Fruit fly (Drosophila melanogaster): ENCODE data around the gene CG1737.
A peak's percentile ranks its signal among the peaks of the same experiment; 100 is the strongest.

The CG1737 gene

DNA sequence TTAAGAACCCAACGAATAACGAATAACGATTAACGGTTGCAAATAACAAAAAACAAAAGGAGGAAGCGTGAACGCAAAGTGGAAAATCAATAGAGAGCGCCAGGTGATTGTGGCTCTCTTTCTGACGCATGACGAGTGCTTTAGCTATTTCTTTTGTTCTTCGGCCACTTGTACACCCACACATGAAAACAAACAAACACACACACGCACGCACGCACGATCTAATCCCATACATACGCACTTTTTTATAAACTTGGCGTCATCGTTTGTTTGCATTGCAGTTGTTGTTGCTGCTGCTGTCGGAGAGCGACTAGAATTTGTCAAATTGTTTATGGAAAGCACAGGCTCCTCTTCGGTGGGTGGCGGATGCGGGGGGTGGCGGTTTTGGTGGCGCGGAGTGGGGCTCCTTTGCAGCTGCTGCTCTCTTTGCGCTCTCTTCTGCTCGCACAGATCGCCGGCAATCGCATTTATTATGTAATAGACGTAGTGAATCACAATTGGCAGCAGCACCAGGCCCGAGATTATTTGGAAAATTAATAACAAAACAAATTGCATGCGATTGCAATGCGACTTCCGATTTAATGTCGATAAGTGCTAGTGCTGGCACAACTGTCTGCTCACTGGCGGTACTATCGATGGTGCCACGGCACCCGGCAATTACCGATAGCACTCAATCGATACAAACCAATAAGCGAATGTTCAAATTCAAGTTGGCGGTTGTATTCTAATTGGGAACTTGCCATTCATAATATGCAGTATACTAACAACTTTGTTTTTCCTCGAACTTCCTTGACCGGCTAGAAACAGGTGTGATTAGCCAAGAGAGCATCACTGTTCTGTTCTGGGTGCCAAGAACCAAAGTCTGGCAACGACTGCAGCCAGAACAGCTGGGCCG, 11.2 kb upstream of the CG1737 start (continued):
- TF ChIP-seq CG17359 (tag; optimal IDR thresholded peaks at IDR 0.05): no peak
- TF ChIP-seq Dfd (GFP tag; optimal IDR thresholded peaks at IDR 0.05): no peak
- no peak for TF ChIP-seq B-H1 (GFP tag; IDR thresholded peaks at IDR 0.05)
- peak; percentile 35; the same call in 1 of the 2 replicates for TF ChIP-seq lmd (GFP tag; IDR thresholded peaks at IDR 0.05)
- TF ChIP-seq sens-2 (GFP tag; IDR thresholded peaks at IDR 0.05): no peak
- no peak for TF ChIP-seq ab (GFP tag; optimal IDR thresholded peaks at IDR 0.05)
- TF ChIP-seq h (optimal IDR thresholded peaks at IDR 0.05): no peak
- no peak for TF ChIP-seq zf30C (GFP tag; optimal IDR thresholded peaks at IDR 0.05)
- TF ChIP-seq org-1 (GFP tag; optimal IDR thresholded peaks at IDR 0.05): no peak
- no peak for TF ChIP-seq CG7357 (GFP tag; IDR thresholded peaks at IDR 0.05)
- TF ChIP-seq ham (GFP tag; IDR thresholded peaks at IDR 0.05): no peak
- no peak for TF ChIP-seq CG12219 (GFP tag; optimal IDR thresholded peaks at IDR 0.05)
- no peak for TF ChIP-seq CG17802 (tag; optimal IDR thresholded peaks at IDR 0.05)
- TF ChIP-seq CG8924 (tag; optimal IDR thresholded peaks at IDR 0.05): peak; percentile 81
- TF ChIP-seq prd (optimal IDR thresholded peaks at IDR 0.05): no peak
- TF ChIP-seq prd (GFP tag; IDR thresholded peaks at IDR 0.05): 0 out of 3 replicates have a peak, but pooled peaks have one; percentile 20
- TF ChIP-seq grn (GFP tag; optimal IDR thresholded peaks at IDR 0.05): no peak
- no peak for TF ChIP-seq CG4730 (GFP tag; IDR thresholded peaks at IDR 0.05)
- no peak for TF ChIP-seq ftz-f1 (GFP tag; optimal IDR thresholded peaks at IDR 0.05)
- TF ChIP-seq Ssrp (tag; optimal IDR thresholded peaks at IDR 0.05): no peak
- peak; percentile 41 for TF ChIP-seq zen (tag; optimal IDR thresholded peaks at IDR 0.05)
- TF ChIP-seq MESR4 (GFP tag; optimal IDR thresholded peaks at IDR 0.05): peak; percentile 53
- TF ChIP-seq Rx (GFP tag; IDR thresholded peaks at IDR 0.05): 0 out of 2 replicates have a peak, but pooled peaks have one; percentile 2
- peak; percentile 91 for TF ChIP-seq HLH4C (GFP tag; IDR thresholded peaks at IDR 0.05; ENCODE audit: partially characterized antibody)
- TF ChIP-seq gsb-n (tag; optimal IDR thresholded peaks at IDR 0.05): no peak
- no peak for TF ChIP-seq toy (GFP tag; IDR thresholded peaks at IDR 0.05)
- no peak for TF ChIP-seq danr (GFP tag; IDR thresholded peaks at IDR 0.05)
- TF ChIP-seq CG4360 (GFP tag; IDR thresholded peaks at IDR 0.05): peak; percentile 52; the same call in 1 of the 2 replicates
- peak; percentile 68 for TF ChIP-seq sqz (GFP tag; optimal IDR thresholded peaks at IDR 0.05)
- TF ChIP-seq Hmx (GFP tag; optimal IDR thresholded peaks at IDR 0.05): no peak
- TF ChIP-seq CG15514 (GFP tag; optimal IDR thresholded peaks at IDR 0.05): peak; percentile 78
- no peak for TF ChIP-seq dm (GFP tag; optimal IDR thresholded peaks at IDR 0.05)
- peak; percentile 75 for TF ChIP-seq CG2120 (GFP tag; optimal IDR thresholded peaks at IDR 0.05)
- TF ChIP-seq ssp (GFP tag; IDR thresholded peaks at IDR 0.05): peak; percentile 35
- TF ChIP-seq Sry-δ (GFP tag; optimal IDR thresholded peaks at IDR 0.05): peak; percentile 97
- peak; percentile 59 for TF ChIP-seq MBD-R2 (GFP tag; IDR thresholded peaks at IDR 0.05)
- no peak for TF ChIP-seq kay (GFP tag; optimal IDR thresholded peaks at IDR 0.05)
- TF ChIP-seq sob (GFP tag; IDR thresholded peaks at IDR 0.05): 0 out of 2 replicates have a peak, but pooled peaks have one; percentile 16
- no peak for TF ChIP-seq Ada2b (GFP tag; IDR thresholded peaks at IDR 0.05)
- TF ChIP-seq CG8944 (GFP tag; optimal IDR thresholded peaks at IDR 0.05): peak; percentile 66
- no peak for TF ChIP-seq Usf (GFP tag; optimal IDR thresholded peaks at IDR 0.05)
- no peak for TF ChIP-seq CG31388 (GFP tag; optimal IDR thresholded peaks at IDR 0.05)
- peak in 1 of 2 experiments; percentile 72 for TF ChIP-seq Trl (optimal IDR thresholded peaks at IDR 0.05)
- peak; percentile 42 for TF ChIP-seq Trl (GFP tag; optimal IDR thresholded peaks at IDR 0.05)
- peak; percentile 90 for TF ChIP-seq Ets65A (GFP tag)
- peak; percentile 36 for TF ChIP-seq CG15601 (tag; optimal IDR thresholded peaks at IDR 0.05)
- no peak for TF ChIP-seq CG7745 (tag; optimal IDR thresholded peaks at IDR 0.05)
- TF ChIP-seq H15 (GFP tag; IDR thresholded peaks at IDR 0.05): no peak
- TF ChIP-seq shn (GFP tag; optimal IDR thresholded peaks at IDR 0.05): peak; percentile 45
- TF ChIP-seq CG7987 (GFP tag; optimal IDR thresholded peaks at IDR 0.05): no peak
- TF ChIP-seq CG4424 (GFP tag; optimal IDR thresholded peaks at IDR 0.05): peak; percentile 19
